Fruit fly (Drosophila melanogaster): ENCODE measurements around the gene Adi1.
A peak's percentile ranks its signal among the peaks of the same experiment; 100 is the strongest.

Gene Adi1

dm6 chr3L:10656451-10657198 lies 6.6 kb upstream of the Adi1 start:
- peak; percentile 20 for TF ChIP-seq noc (tag; optimal IDR thresholded peaks at IDR 0.05)

dm6 chr3L:10657311-10657710 lies 5.9 kb upstream of the Adi1 start:
- no peak for TF ChIP-seq noc (tag; optimal IDR thresholded peaks at IDR 0.05)

- no peak for TF ChIP-seq noc (tag; optimal IDR thresholded peaks at IDR 0.05)
Observed at dm6 chr3L:10658362-10659127, 4.6 kb upstream of the Adi1 start.

- TF ChIP-seq noc (tag; optimal IDR thresholded peaks at IDR 0.05), result no peak
Observed at dm6 chr3L:10659524-10659923, 3.7 kb upstream of the Adi1 start.

dm6 chr3L:10659993-10660743 lies 3.0 kb upstream of the Adi1 start:
- TF ChIP-seq noc (tag; optimal IDR thresholded peaks at IDR 0.05), result no peak

- TF ChIP-seq noc (tag; optimal IDR thresholded peaks at IDR 0.05), result no peak
Observed at dm6 chr3L:10660744-10661589, 2.2 kb upstream of the Adi1 start, which contains the start of the genes CG32066 and CG8003. Gene CG32066 (minus strand): TSS chr3L:10661013. Gene CG8003 (plus strand): TSS chr3L:10661475.

dm6 chr3L:10664511-10665062 lies 1.4 kb downstream of the Adi1 start, which contains the start of gene simj:
Gene simj (plus strand): TSS chr3L:10664739.
- TF ChIP-seq noc (tag; optimal IDR thresholded peaks at IDR 0.05), result peak; percentile 44

dm6 chr3L:10665433-10666150 lies 2.4 kb downstream of the Adi1 start:
- peak; percentile 98 for TF ChIP-seq noc (tag; optimal IDR thresholded peaks at IDR 0.05)

dm6 chr3L:10666511-10667003 lies 3.4 kb downstream of the Adi1 start:
- TF ChIP-seq noc (tag; optimal IDR thresholded peaks at IDR 0.05), result no peak

dm6 chr3L:10667341-10667740 lies 4.2 kb downstream of the Adi1 start:
- TF ChIP-seq noc (tag; optimal IDR thresholded peaks at IDR 0.05), result no peak

- no peak for TF ChIP-seq noc (tag; optimal IDR thresholded peaks at IDR 0.05)
Observed at dm6 chr3L:10669592-10670400, 6.6 kb downstream of the Adi1 start.

dm6 chr3L:10672540-10672939 lies 9.4 kb downstream of the Adi1 start:
- TF ChIP-seq noc (tag; optimal IDR thresholded peaks at IDR 0.05), result no peak

- peak; percentile 24 for TF ChIP-seq noc (tag; optimal IDR thresholded peaks at IDR 0.05)
Observed at dm6 chr3L:10674145-10674547, 11.0 kb downstream of the Adi1 start.
